Fruit fly (Drosophila melanogaster) whole organism, prepupa: Measurements from ENCODE around the gene gd.

Experiments
- Blimp-1 ChIP-seq: fragments of 200-800 bp; sonication (Bioruptor generic); optimal IDR thresholded peaks from 3 replicates; lab custom pipeline; 2017; ENCODE audit warnings: missing biosample characterization, missing genetic modification characterization, mild to moderate bottlenecking, moderate library complexity, missing genetic modification reagents
- CG10669 ChIP-seq: fragments of 200-800 bp; sonication (Bioruptor generic); optimal IDR thresholded peaks from 3 replicates; lab custom pipeline; 2018; ENCODE audit warnings: missing biosample characterization, mild to moderate bottlenecking, missing genetic modification characterization, moderate library complexity
- CG11294 ChIP-seq: fragments of 200-800 bp; sonication (Bioruptor generic); IDR thresholded peaks from 2 replicates; pipeline ENCODE4 v1.3.6; 2022; ENCODE audit warnings: missing biosample characterization, missing genetic modification characterization
- CG11762 ChIP-seq: fragments of 200-800 bp; sonication (Bioruptor generic); optimal IDR thresholded peaks from 3 replicates; lab custom pipeline; 2016; ENCODE audit warnings: missing biosample characterization, missing genetic modification characterization; ENCODE audit not compliant: insufficient read depth
- CG11902 ChIP-seq: fragments of 200-800 bp; sonication (Bioruptor generic); optimal IDR thresholded peaks from 3 replicates; lab custom pipeline; 2016; ENCODE audit warnings: missing biosample characterization, missing genetic modification characterization
- CG15336 ChIP-seq: fragments of 200-800 bp; sonication (Bioruptor generic); IDR thresholded peaks from 2 replicates; pipeline ENCODE4 v1.3.6; 2022; ENCODE audit warnings: missing biosample characterization, missing genetic modification characterization
- CG1621 ChIP-seq: fragments of 200-800 bp; sonication (Bioruptor generic); optimal IDR thresholded peaks from 3 replicates; lab custom pipeline; 2018; ENCODE audit warnings: missing biosample characterization, mild to moderate bottlenecking, missing genetic modification characterization
- CG16779 ChIP-seq: fragments of 200-800 bp; sonication (Bioruptor generic); optimal IDR thresholded peaks from 3 replicates; lab custom pipeline; 2017; ENCODE audit warnings: missing biosample characterization, mild to moderate bottlenecking, missing genetic modification characterization
- CG31627 ChIP-seq: fragments of 200-800 bp; sonication (Bioruptor generic); optimal IDR thresholded peaks from 3 replicates; lab custom pipeline; 2016; ENCODE audit warnings: missing biosample characterization, missing genetic modification characterization
- CG3919 ChIP-seq: fragments of 200-800 bp; sonication (Bioruptor generic); optimal IDR thresholded peaks from 3 replicates; lab custom pipeline; 2016; ENCODE audit warnings: missing biosample characterization, missing genetic modification characterization
- CG4318 ChIP-seq: fragments of 200-800 bp; sonication (Bioruptor generic); optimal IDR thresholded peaks from 3 replicates; lab custom pipeline; 2017; ENCODE audit warnings: missing biosample characterization, mild to moderate bottlenecking, missing genetic modification characterization
- CG6163 ChIP-seq: fragments of 200-800 bp; sonication (Bioruptor generic); IDR thresholded peaks from 3 replicates; pipeline ENCODE4 v1.3.6; 2022; ENCODE audit warnings: missing biosample characterization, missing genetic modification characterization
- CG6808 ChIP-seq: fragments of 200-800 bp; sonication (Bioruptor generic); optimal IDR thresholded peaks from 3 replicates; lab custom pipeline; 2017; ENCODE audit warnings: missing biosample characterization, missing genetic modification characterization, mild to moderate bottlenecking, moderate library complexity, missing genetic modification reagents
- CG6854 ChIP-seq: fragments of 200-800 bp; sonication (Bioruptor generic); optimal IDR thresholded peaks from 2 replicates; lab custom pipeline; 2017; ENCODE audit warnings: missing biosample characterization, mild to moderate bottlenecking, missing genetic modification characterization
- CG7368 ChIP-seq: fragments of 200-800 bp; sonication (Bioruptor generic); optimal IDR thresholded peaks from 3 replicates; lab custom pipeline; 2016; ENCODE audit warnings: missing biosample characterization, missing genetic modification characterization
- CG8119 ChIP-seq: fragments of 200-800 bp; sonication (Bioruptor generic); IDR thresholded peaks from 3 replicates; pipeline ENCODE4 v1.3.6; 2022; ENCODE audit warnings: missing biosample characterization, missing genetic modification characterization
- CG8319 ChIP-seq: fragments of 200-800 bp; sonication (Bioruptor generic); optimal IDR thresholded peaks from 3 replicates; lab custom pipeline; 2016; ENCODE audit warnings: missing biosample characterization, missing genetic modification characterization
- CG8632 ChIP-seq: fragments of 200-800 bp; sonication (Bioruptor generic); optimal IDR thresholded peaks from 3 replicates; lab custom pipeline; 2016; ENCODE audit warnings: missing biosample characterization, missing genetic modification characterization
- Eip75B ChIP-seq: fragments of 200-800 bp; sonication (Bioruptor generic); optimal IDR thresholded peaks from 3 replicates; lab custom pipeline; 2016; ENCODE audit warnings: missing biosample characterization, missing genetic modification characterization
- Ets96B ChIP-seq: fragments of 200-800 bp; optimal IDR thresholded peaks from 2 replicates; lab custom pipeline; 2019; ENCODE audit warnings: missing biosample characterization, mild to moderate bottlenecking, missing genetic modification characterization, moderate library complexity
- Gug ChIP-seq: fragments of 200-800 bp; sonication (Bioruptor generic); IDR thresholded peaks from 2 replicates; pipeline ENCODE4 v1.3.6; 2022; ENCODE audit warnings: missing biosample characterization, missing genetic modification characterization
- Hr39 ChIP-seq: fragments of 200-800 bp; sonication (Bioruptor generic); optimal IDR thresholded peaks from 2 replicates; lab custom pipeline; 2016; ENCODE audit warnings: missing biosample characterization, missing genetic modification characterization
- Hr4 ChIP-seq: fragments of 200-800 bp; sonication (Bioruptor generic); optimal IDR thresholded peaks from 3 replicates; lab custom pipeline; 2016; ENCODE audit warnings: missing biosample characterization, missing genetic modification characterization
- OdsH ChIP-seq: fragments of 200-800 bp; sonication (Bioruptor generic); optimal IDR thresholded peaks from 3 replicates; lab custom pipeline; 2016; ENCODE audit warnings: missing biosample characterization, missing genetic modification characterization
- Smox ChIP-seq: fragments of 200-800 bp; sonication (Bioruptor generic); optimal IDR thresholded peaks from 3 replicates; lab custom pipeline; 2016; ENCODE audit warnings: missing biosample characterization, missing genetic modification characterization
- Sox102F ChIP-seq: fragments of 200-800 bp; sonication (Bioruptor generic); optimal IDR thresholded peaks from 2 replicates; lab custom pipeline; 2016; ENCODE audit warnings: missing biosample characterization, mild to moderate bottlenecking, missing genetic modification characterization
- Sox14 ChIP-seq: fragments of 200-800 bp; sonication (Bioruptor generic); optimal IDR thresholded peaks from 3 replicates; lab custom pipeline; 2016; ENCODE audit warnings: missing biosample characterization, missing genetic modification characterization
- achi ChIP-seq: fragments of 200-800 bp; sonication (Bioruptor generic); optimal IDR thresholded peaks from 3 replicates; lab custom pipeline; 2016; ENCODE audit warnings: missing biosample characterization, missing genetic modification characterization
- acj6 ChIP-seq: fragments of 200-800 bp; sonication (Bioruptor generic); optimal IDR thresholded peaks from 3 replicates; lab custom pipeline; 2016; ENCODE audit warnings: missing biosample characterization, missing genetic modification characterization
- cyc ChIP-seq: fragments of 200-800 bp; sonication (Bioruptor generic); optimal IDR thresholded peaks from 3 replicates; lab custom pipeline; 2016; ENCODE audit warnings: missing biosample characterization, missing genetic modification characterization
- dac ChIP-seq: fragments of 200-800 bp; sonication (Bioruptor generic); optimal IDR thresholded peaks from 2 replicates; lab custom pipeline; 2017; ENCODE audit warnings: missing biosample characterization, mild to moderate bottlenecking, missing genetic modification characterization
- dsx ChIP-seq: fragments of 200-800 bp; optimal IDR thresholded peaks from 3 replicates; lab custom pipeline; 2019; ENCODE audit warnings: missing biosample characterization, mild to moderate bottlenecking, missing genetic modification characterization, moderate library complexity; ENCODE audit not compliant: poor library complexity, severe bottlenecking
- esn ChIP-seq: fragments of 200-800 bp; sonication (Bioruptor generic); optimal IDR thresholded peaks from 2 replicates; lab custom pipeline; 2016; ENCODE audit warnings: missing biosample characterization, mild to moderate bottlenecking, missing genetic modification characterization, moderate library complexity
- fkh ChIP-seq: fragments of 200-800 bp; sonication (Bioruptor generic); optimal IDR thresholded peaks from 3 replicates; lab custom pipeline; 2017; ENCODE audit warnings: missing biosample characterization, mild to moderate bottlenecking, missing genetic modification characterization, moderate library complexity
- lz ChIP-seq: fragments of 200-800 bp; sonication (Bioruptor generic); optimal IDR thresholded peaks from 3 replicates; lab custom pipeline; 2016; ENCODE audit warnings: missing biosample characterization, missing genetic modification characterization
- net ChIP-seq: fragments of 200-800 bp; sonication (Bioruptor generic); optimal IDR thresholded peaks from 3 replicates; lab custom pipeline; 2016; ENCODE audit warnings: missing biosample characterization, missing genetic modification characterization
- ss ChIP-seq, 2 experiments: fragments of 200-800 bp; sonication (Bioruptor generic); optimal IDR thresholded peaks; 2 replicates in 1 of 2; 3 replicates in 1 of 2; lab custom pipeline; 2017 to 2018; ENCODE audit warnings: mild to moderate bottlenecking in 2 of 2, missing biosample characterization in 2 of 2, missing genetic modification characterization in 2 of 2, moderate library complexity in 1 of 2
- svp ChIP-seq: fragments of 200-800 bp; sonication (Bioruptor generic); peaks from one replicate; lab custom pipeline; 2016; ENCODE audit warnings: missing biosample characterization, missing genetic modification characterization
- vri ChIP-seq: fragments of 200-800 bp; sonication (Bioruptor generic); optimal IDR thresholded peaks from 3 replicates; lab custom pipeline; 2016; ENCODE audit warnings: missing biosample characterization, mild to moderate bottlenecking, missing genetic modification characterization

gd gene

DNA sequence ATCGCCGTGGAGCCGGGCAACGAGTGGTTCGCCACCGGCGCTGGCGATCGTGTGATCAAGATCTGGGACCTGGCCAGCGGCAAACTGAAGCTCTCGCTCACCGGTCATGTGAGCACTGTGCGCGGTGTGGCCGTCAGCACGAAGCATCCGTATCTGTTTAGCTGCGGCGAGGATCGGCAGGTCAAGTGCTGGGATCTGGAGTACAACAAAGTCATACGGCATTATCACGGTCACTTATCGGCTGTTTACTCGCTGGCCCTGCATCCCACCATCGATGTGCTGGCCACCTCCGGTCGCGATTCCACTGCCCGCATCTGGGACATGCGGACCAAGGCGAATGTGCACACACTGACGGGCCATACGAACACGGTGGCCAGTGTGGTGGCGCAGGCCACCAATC is 34.2 kb upstream of the gd start:
- peak; percentile 90 for TF ChIP-seq svp (GFP tag; lab: Kevin White, UChicago)
- no peak for TF ChIP-seq Eip75B (GFP tag; lab: Kevin White, UChicago)
- TF ChIP-seq cyc (GFP tag; lab: Kevin White, UChicago): no peak
- TF ChIP-seq vri: no peak

DNA sequence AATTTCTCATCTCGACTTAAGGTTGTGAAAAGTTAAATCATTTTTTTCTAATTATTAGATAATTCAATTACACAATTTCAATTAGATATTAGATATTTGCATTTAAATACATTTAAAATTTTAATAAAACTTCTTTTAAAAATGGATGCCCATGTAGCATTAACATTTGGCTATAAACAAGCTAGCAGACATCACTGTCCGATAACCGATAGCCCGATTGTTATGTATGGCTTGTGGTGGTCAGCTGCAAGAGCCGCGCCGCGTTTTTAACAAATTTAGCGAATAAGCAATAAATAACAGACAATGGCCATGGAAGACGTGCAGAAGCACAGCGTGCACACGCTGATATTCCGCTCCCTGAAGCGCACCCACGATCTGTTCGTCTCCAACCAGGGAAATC is 33.3 kb upstream of the gd start, which contains the start of gene Tango4:
Gene Tango4 (plus strand): TSS at position 212 of the 400 bp plus-strand sequence.
- TF ChIP-seq svp (GFP tag; lab: Kevin White, UChicago) (peak; percentile 29), Ets96B (tag; lab: Kevin White, UChicago) (no peak), CG11902 (GFP tag; lab: Kevin White, UChicago) (no peak), CG8319 (GFP tag; lab: Kevin White, UChicago) (no peak), cyc (GFP tag; lab: Kevin White, UChicago) (no peak), esn (no peak), fkh (GFP tag; lab: Kevin White, UChicago) (no peak), CG16779 (tag; lab: Kevin White, UChicago) (no peak)

DNA sequence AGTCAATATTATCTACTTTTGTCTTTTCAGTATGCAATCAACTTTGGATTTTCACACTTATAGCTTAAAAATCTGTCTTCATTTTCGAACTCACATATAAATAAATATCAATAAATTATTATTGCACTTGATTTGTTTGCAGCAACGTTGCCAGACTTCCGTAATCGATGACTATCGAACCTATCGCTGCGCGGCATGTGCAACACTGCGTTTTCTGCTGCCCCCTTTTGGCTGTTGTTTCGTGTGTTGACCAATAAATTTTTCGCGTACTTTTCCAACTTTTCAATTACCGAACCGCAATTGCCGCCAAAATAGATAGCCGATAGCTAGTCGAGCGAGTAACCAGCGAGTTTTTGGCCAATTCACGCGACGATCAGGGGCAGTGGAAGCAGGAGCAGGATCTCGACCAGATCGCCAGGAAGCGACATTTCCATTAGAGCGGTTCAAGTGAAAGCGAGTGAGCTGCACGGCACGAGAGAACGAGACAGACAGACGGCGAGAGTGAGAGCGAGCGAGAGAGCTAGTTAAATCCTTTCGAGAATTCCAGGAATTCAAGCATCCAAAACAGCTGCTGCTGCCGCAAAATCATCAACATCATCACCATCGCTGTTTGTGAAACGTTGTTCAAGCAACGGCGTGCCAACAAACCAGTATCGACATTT is 31.0 kb upstream of the gd start, which contains the start of gene Lsm12a:
Gene Lsm12a (plus strand): TSS at position 201 of the 662 bp plus-strand sequence.
- TF ChIP-seq CG6808 (GFP tag; lab: Kevin White, UChicago) (no peak), lz (no peak), CG7368 (GFP tag; lab: Kevin White, UChicago) (no peak), svp (GFP tag; lab: Kevin White, UChicago) (peak; percentile 47), Sox102F (GFP tag; lab: Kevin White, UChicago) (no peak), Hr4 (no peak), CG8119 (GFP tag; lab: Robert Waterston, UW) (no peak), dac (no peak), Smox (no peak), Blimp-1 (peak; percentile 88), achi (no peak), dsx (no peak), CG6163 (GFP tag; lab: Robert Waterston, UW) (0 out of 3 replicates have a peak, but pooled peaks have one; percentile 12)

DNA sequence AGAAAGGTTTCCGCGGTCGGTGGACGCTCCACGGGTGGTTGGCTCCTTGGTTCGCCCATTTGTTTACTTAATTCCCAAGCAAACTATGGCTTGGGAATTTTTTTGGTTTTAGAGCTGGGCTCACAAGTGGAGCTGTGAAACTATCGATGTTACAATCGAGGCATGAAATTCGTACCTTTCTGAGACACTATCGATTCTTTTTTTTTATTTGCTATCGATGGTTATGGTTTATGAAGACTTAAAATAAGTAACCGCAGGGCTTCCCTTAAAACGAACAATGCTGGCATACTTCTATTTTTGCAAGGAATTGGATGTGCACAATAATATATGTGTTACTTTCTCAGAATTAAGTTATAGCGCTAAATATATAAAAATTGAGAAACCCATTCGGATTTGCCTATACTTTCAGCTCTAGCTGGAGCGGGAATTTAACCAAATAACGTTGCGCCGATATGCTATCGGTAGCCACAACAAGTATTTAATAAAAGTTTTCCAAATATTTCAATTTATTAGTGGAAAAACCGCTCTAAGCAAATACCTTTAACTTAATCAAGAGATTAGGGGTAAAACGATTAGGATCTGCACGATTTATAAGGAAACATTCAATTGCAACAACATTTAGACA is 30.4 kb upstream of the gd start, which contains the start of gene Chrac-16:
Gene Chrac-16 (minus strand): TSS at position 147 of the 625 bp plus-strand sequence.
- TF ChIP-seq svp (GFP tag; lab: Kevin White, UChicago) (peak; percentile 56), CG7368 (GFP tag; lab: Kevin White, UChicago) (no peak), fkh (GFP tag; lab: Kevin White, UChicago) (peak; percentile 2)

DNA sequence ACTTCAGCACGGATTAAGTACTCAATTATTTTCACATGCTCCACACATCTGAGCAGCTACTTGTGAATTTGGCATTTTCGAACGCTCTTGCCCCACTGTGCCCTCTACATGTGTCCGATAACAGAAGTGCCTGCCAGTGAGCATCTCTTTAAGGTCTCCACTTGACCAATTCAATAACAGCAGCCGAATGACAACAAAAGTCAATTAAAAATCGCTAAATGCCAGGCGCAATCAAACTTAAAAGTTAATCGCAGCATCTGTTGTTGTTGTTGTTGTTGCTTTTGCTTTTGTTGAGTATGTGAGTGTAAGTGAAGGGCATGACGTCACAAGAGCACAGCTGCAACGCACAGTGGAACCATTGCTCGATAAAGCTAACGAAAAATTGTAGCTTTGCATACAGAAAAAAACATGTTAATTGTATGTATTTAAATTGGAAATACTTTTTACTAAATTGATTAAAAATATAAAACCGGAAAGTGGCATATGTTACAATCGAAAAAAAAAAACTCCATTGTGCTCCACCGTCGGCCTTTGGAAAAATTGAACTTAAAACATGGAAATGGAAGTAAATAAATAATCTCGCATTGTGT is 27.3 kb upstream of the gd start:
- TF ChIP-seq Hr39 (GFP tag; lab: Kevin White, UChicago) (peak; percentile 52), Sox14 (peak; percentile 68), CG11762 (peak; percentile 1), CG31627 (GFP tag; lab: Kevin White, UChicago) (peak; percentile 56), OdsH (peak; percentile 61), CG6854 (GFP tag; lab: Kevin White, UChicago) (peak; percentile 13), ss (GFP tag; optimal IDR thresholded peaks at IDR 0.05; lab: Kevin White, UChicago) (peak in 1 of 2 experiments; percentile 73), CG4318 (GFP tag; lab: Kevin White, UChicago) (no peak), CG8119 (GFP tag; lab: Robert Waterston, UW) (peak; percentile 44; the same call in 1 of the 3 replicates), CG3919 (peak; percentile 73), Gug (GFP tag; lab: Robert Waterston, UW) (0 out of 2 replicates have a peak, but pooled peaks have one; percentile 14), cyc (GFP tag; lab: Kevin White, UChicago) (peak; percentile 69), CG8632 (GFP tag; lab: Kevin White, UChicago) (peak; percentile 50), fkh (GFP tag; lab: Kevin White, UChicago) (no peak), CG15336 (GFP tag; lab: Robert Waterston, UW) (peak; percentile 33; the same call in 1 of the 2 replicates), CG1621 (tag; lab: Kevin White, UChicago) (no peak), dac (no peak), CG6163 (GFP tag; lab: Robert Waterston, UW) (peak; percentile 78), CG16779 (tag; lab: Kevin White, UChicago) (no peak), svp (GFP tag; lab: Kevin White, UChicago) (peak; percentile 91), net (GFP tag; lab: Kevin White, UChicago) (peak; percentile 67), CG11294 (GFP tag; lab: Robert Waterston, UW) (peak; percentile 37), Blimp-1 (peak; percentile 45), esn (peak; percentile 80), Eip75B (GFP tag; lab: Kevin White, UChicago) (peak; percentile 73), acj6 (GFP tag; lab: Kevin White, UChicago) (peak; percentile 46), CG10669 (GFP tag; lab: Kevin White, UChicago) (peak; percentile 61)
